Worm (Caenorhabditis elegans): ENCODE measurements around the gene F41C6.4.

The F41C6.4 gene

DNA sequence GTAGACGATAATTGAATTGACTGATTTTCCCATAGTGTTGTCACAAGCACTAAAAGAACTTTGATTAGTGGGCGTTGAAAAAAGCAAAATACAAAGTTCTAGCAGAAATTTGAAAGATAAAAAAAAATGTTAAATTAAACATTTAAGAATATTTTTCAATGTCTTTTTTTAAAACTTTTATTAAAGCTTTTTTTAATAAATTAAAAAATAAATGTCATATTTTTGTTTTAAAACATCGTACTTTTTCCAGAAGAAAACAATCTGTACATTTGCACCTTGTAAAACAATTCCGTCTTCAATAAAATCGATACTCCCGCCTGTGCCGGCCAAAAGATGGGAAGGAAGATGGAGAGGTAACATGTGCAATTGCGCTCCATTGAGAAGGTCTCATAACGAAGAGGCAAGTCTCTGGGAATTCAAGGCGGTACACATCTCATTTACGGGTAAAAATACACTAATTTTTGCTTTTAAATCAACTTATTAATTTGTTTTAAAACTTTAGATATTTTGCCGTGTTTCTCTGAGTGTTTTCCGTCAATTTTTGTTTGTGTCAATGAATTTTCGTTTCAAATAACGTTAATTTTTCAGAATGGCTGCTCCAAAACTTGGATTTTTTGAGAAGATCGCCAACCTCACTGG is 33.8 kb downstream of the F41C6.4 start, which contains the start of the genes glr-6 and asg-2:
Gene glr-6, minus strand, starts transcription at position 51 of the 639 bp plus-strand sequence.
Gene asg-2, plus strand, starts transcription at position 589 of the 639 bp plus-strand sequence.
- no peak for TF ChIP-seq dmd-4 (tag; optimal IDR thresholded peaks at IDR 0.05)
- TF ChIP-seq Y55F3AM.14 (GFP tag; optimal IDR thresholded peaks at IDR 0.05) = no peak
- no peak for TF ChIP-seq mbf-1 (tag; optimal IDR thresholded peaks at IDR 0.05)
- TF ChIP-seq C34F6.9 (tag; optimal IDR thresholded peaks at IDR 0.05) = peak; percentile 91
- no peak for TF ChIP-seq ztf-1 (GFP tag; conservative IDR thresholded peaks at IDR 0.05)
- TF ChIP-seq nhr-77 (tag; optimal IDR thresholded peaks at IDR 0.05) = peak; percentile 21
- TF ChIP-seq elt-3 (tag; optimal IDR thresholded peaks at IDR 0.05) = no peak
- TF ChIP-seq unc-39 (tag; optimal IDR thresholded peaks at IDR 0.05) = no peak
- TF ChIP-seq ztf-11 (tag; optimal IDR thresholded peaks at IDR 0.05) = no peak
- no peak for TF ChIP-seq nhr-23 (tag; optimal IDR thresholded peaks at IDR 0.05)
- peak; percentile 84 for TF ChIP-seq sem-4 (tag; optimal IDR thresholded peaks at IDR 0.05)
- TF ChIP-seq snpc-4 (tag; optimal IDR thresholded peaks at IDR 0.05) = peak; percentile 63
- no peak for TF ChIP-seq mdl-1 (tag; optimal IDR thresholded peaks at IDR 0.05)
- TF ChIP-seq sma-9 (GFP tag; optimal IDR thresholded peaks at IDR 0.05) = peak; percentile 83
- TF ChIP-seq sma-9 (tag; optimal IDR thresholded peaks at IDR 0.05) = no peak
- TF ChIP-seq ZK546.5 (tag; optimal IDR thresholded peaks at IDR 0.05) = no peak
- peak; percentile 45 for TF ChIP-seq zag-1 (tag; optimal IDR thresholded peaks at IDR 0.05)
- TF ChIP-seq nhr-12 (tag; optimal IDR thresholded peaks at IDR 0.05) = no peak
- peak; percentile 92 for TF ChIP-seq nhr-129 (tag; optimal IDR thresholded peaks at IDR 0.05)
- TF ChIP-seq lsy-2 (tag; optimal IDR thresholded peaks at IDR 0.05) = peak; percentile 36 to 90
- no peak for TF ChIP-seq nhr-10 (tag; optimal IDR thresholded peaks at IDR 0.05)
- no peak for TF ChIP-seq mab-5 (tag; optimal IDR thresholded peaks at IDR 0.05)
- TF ChIP-seq aly-2 (tag; optimal IDR thresholded peaks at IDR 0.05) = no peak
- TF ChIP-seq lin-11 (tag; optimal IDR thresholded peaks at IDR 0.05) = peak; percentile 14
- peak; percentile 83 for TF ChIP-seq nhr-25 (tag; optimal IDR thresholded peaks at IDR 0.05)
- no peak for TF ChIP-seq elt-1 (tag; optimal IDR thresholded peaks at IDR 0.05)
- peak; percentile 35 for TF ChIP-seq ztf-4 (tag; optimal IDR thresholded peaks at IDR 0.05)
- peak; percentile 35 for TF ChIP-seq ceh-16 (tag; optimal IDR thresholded peaks at IDR 0.05)
- peak; percentile 90 for TF ChIP-seq lin-13 (GFP tag; optimal IDR thresholded peaks at IDR 0.05)
- peak; percentile 26 for TF ChIP-seq ceh-82 (tag; optimal IDR thresholded peaks at IDR 0.05)
- peak; percentile 82 for TF ChIP-seq gmeb-1 (tag; optimal IDR thresholded peaks at IDR 0.05)
- TF ChIP-seq nhr-237 (tag; optimal IDR thresholded peaks at IDR 0.05) = no peak
- TF ChIP-seq lin-39 (tag; optimal IDR thresholded peaks at IDR 0.05) = no peak
- no peak for TF ChIP-seq nhr-11 (tag; optimal IDR thresholded peaks at IDR 0.05)
- peak; percentile 31 for TF ChIP-seq ama-1 (optimal IDR thresholded peaks at IDR 0.05)
- TF ChIP-seq sma-3 (GFP tag; optimal IDR thresholded peaks at IDR 0.05) = peak; percentile 84
- TF ChIP-seq skn-1 (tag; optimal IDR thresholded peaks at IDR 0.05) = peak; percentile 66
- no peak for TF ChIP-seq peb-1 (tag; optimal IDR thresholded peaks at IDR 0.05)
- peak; percentile 24 for TF ChIP-seq R02D3.7 (tag; optimal IDR thresholded peaks at IDR 0.05)
- peak; percentile 64 for TF ChIP-seq F13H6.1 (tag; optimal IDR thresholded peaks at IDR 0.05)
- no peak for TF ChIP-seq unc-62 (GFP tag; optimal IDR thresholded peaks at IDR 0.05)
- peak; percentile 82 for TF ChIP-seq fos-1 (tag; optimal IDR thresholded peaks at IDR 0.05)
- peak; percentile 74 for TF ChIP-seq nhr-6 (tag; optimal IDR thresholded peaks at IDR 0.05)
- peak; percentile 96 for TF ChIP-seq unc-55 (GFP tag; optimal IDR thresholded peaks at IDR 0.05)
- TF ChIP-seq alr-1 (tag; optimal IDR thresholded peaks at IDR 0.05) = no peak
- peak; percentile 13 for TF ChIP-seq blmp-1 (tag; optimal IDR thresholded peaks at IDR 0.05; ENCODE audit: insufficient read depth)
- TF ChIP-seq crh-2 (tag; optimal IDR thresholded peaks at IDR 0.05) = peak; percentile 90
- peak; percentile 15 for TF ChIP-seq egl-27 (tag; optimal IDR thresholded peaks at IDR 0.05)
- peak; percentile 81 for TF ChIP-seq nhr-21 (tag; optimal IDR thresholded peaks at IDR 0.05)
